Worm (Caenorhabditis elegans): ENCODE data around the gene frg-1.

DNA sequence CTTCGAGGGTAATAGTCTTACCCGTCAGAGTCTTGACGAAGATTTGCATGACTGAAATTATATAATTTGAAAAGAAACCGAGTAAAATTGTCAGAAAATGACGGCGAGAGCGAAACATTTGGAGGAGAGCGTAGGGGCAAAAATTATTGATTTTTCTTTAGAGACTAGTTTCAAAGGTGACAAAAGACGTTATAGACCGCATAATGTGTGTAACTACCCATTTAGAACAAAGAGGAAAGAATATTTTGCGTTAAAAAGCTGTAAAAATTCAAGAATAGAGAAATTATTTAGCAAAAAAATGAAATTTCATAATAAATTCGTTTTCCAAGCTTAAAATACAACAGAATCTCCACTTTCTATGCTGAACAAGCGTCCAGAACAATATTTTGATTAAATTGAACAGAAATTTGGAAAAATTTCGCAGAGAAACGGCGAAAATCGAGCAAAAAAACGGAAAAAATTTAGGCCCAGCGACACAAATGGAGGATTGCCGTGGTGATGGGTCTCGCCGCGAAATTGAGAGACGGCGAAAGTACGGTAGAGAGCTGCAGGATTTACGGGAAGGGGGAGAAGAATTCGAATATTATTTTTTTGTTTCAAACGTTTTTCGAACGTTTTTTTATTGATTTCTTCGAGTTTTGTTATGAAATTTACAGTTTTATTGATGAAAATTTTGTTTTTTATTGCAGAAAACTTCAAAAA is at the start of gene frg-1, which contains the start of gene ubq-2:
- TF ChIP-seq nhr-11 (tag; optimal IDR thresholded peaks at IDR 0.05) = no peak
- peak; percentile 87 for TF ChIP-seq crh-2 (tag; optimal IDR thresholded peaks at IDR 0.05)
